Fruit fly (Drosophila melanogaster) Kc167 (cell line): ENCODE data around the gene Muted.

ENCODE experiments used
- Myc ChIP-seq: fragments of >200 bp; optimal IDR thresholded peaks from 2 replicates; lab custom pipeline; 2017; ENCODE audit warnings: missing external identifiers
- Sin3A ChIP-seq: fragments of >200 bp; optimal IDR thresholded peaks from 2 replicates; lab custom pipeline; 2018; ENCODE audit warnings: missing external identifiers
- h ChIP-seq: fragments of >200 bp; optimal IDR thresholded peaks from 3 replicates; lab custom pipeline; 2018; ENCODE audit warnings: missing external identifiers

dm6 chr3R:22390109-22390508 lies 27.7 kb downstream of the Muted start:
- no peak for TF ChIP-seq h (lab: Kevin White, UChicago)
- TF ChIP-seq Myc: no peak
- no peak for TF ChIP-seq Sin3A (lab: Kevin White, UChicago)
